Worm (Caenorhabditis elegans) whole organism, young adult: ENCODE results near the gene mip-2.
A peak's percentile ranks its signal among the peaks of the same experiment; 100 is the strongest.

Experiments used
- B0035.1 ChIP-seq: sonication (generic microtip); optimal IDR thresholded peaks from 2 replicates; lab custom pipeline; 2016; ENCODE audit warnings: missing genetic modification characterization, mild to moderate bottlenecking, missing compliant biosample characterization, missing genotype, missing genetic modification reagents
- B0336.3 ChIP-seq: fragments of 200-800 bp; sonication (Bioruptor generic); IDR thresholded peaks from 2 replicates; pipeline ENCODE4 v1.3.6; 2022; ENCODE audit warnings: missing genetic modification characterization, missing compliant biosample characterization
- C06A6.2 ChIP-seq: fragments of 200-800 bp; sonication (Bioruptor generic); conservative IDR thresholded peaks from 2 replicates; pipeline ENCODE4 v1.3.6; 2022; ENCODE audit warnings: missing genetic modification characterization, missing compliant biosample characterization
- F10E7.11 ChIP-seq: sonication (generic microtip); optimal IDR thresholded peaks from 2 replicates; lab custom pipeline; 2017; ENCODE audit warnings: mild to moderate bottlenecking, missing genetic modification characterization, moderate library complexity, missing compliant biosample characterization
- F22D6.2 ChIP-seq: sonication (generic microtip); optimal IDR thresholded peaks from 2 replicates; lab custom pipeline; 2016; ENCODE audit warnings: mild to moderate bottlenecking, missing genetic modification characterization, missing compliant biosample characterization
- F39B2.1 ChIP-seq: fragments of 200-800 bp; sonication (Bioruptor generic); IDR thresholded peaks from 2 replicates; pipeline ENCODE4 v1.3.6; 2022; ENCODE audit warnings: missing genetic modification reagents, missing genetic modification characterization, missing compliant biosample characterization
- F55B11.4 ChIP-seq: sonication (generic microtip); optimal IDR thresholded peaks from 2 replicates; lab custom pipeline; 2016; ENCODE audit warnings: missing compliant biosample characterization, missing genetic modification characterization, borderline replicate concordance; ENCODE audit not compliant: insufficient read depth
- K12H6.12 ChIP-seq: fragments of 200-800 bp; sonication (Bioruptor generic); optimal IDR thresholded peaks from 2 replicates; lab custom pipeline; 2018; ENCODE audit warnings: mild to moderate bottlenecking, missing genetic modification characterization, missing compliant biosample characterization
- Y53F4B.3 ChIP-seq: fragments of 200-800 bp; sonication (Bioruptor generic); IDR thresholded peaks from 2 replicates; pipeline ENCODE4 v1.3.6; 2022; ENCODE audit warnings: missing genetic modification reagents, missing genetic modification characterization, missing compliant biosample characterization
- Y56A3A.18 ChIP-seq: fragments of 200-800 bp; sonication (Bioruptor generic); IDR thresholded peaks from 2 replicates; pipeline ENCODE4 v1.3.6; 2022; ENCODE audit warnings: missing genetic modification reagents, missing genetic modification characterization, missing compliant biosample characterization
- Y95B8A.8 ChIP-seq: fragments of 200-800 bp; sonication (Bioruptor generic); IDR thresholded peaks from 2 replicates; pipeline ENCODE4 v1.3.6; 2022; ENCODE audit warnings: missing genetic modification reagents, missing genetic modification characterization, missing compliant biosample characterization
- ZK185.1 ChIP-seq: sonication (generic microtip); optimal IDR thresholded peaks from 2 replicates; lab custom pipeline; 2016; ENCODE audit warnings: mild to moderate bottlenecking, missing genetic modification characterization, missing compliant biosample characterization; ENCODE audit not compliant: poor library complexity, severe bottlenecking
- aptf-3 ChIP-seq: fragments of 200-800 bp; sonication (Bioruptor generic); IDR thresholded peaks from 2 replicates; pipeline ENCODE4 v1.3.6; 2022; ENCODE audit warnings: missing genetic modification characterization, missing compliant biosample characterization
- attf-5 ChIP-seq: fragments of 200-800 bp; sonication (Bioruptor generic); optimal IDR thresholded peaks from 2 replicates; lab custom pipeline; 2018; ENCODE audit warnings: mild to moderate bottlenecking, missing genetic modification characterization, missing compliant biosample characterization
- bed-1 ChIP-seq: fragments of 200-800 bp; sonication (Bioruptor generic); IDR thresholded peaks from 2 replicates; pipeline ENCODE4 v1.3.6; 2022; ENCODE audit warnings: missing genetic modification reagents, missing genetic modification characterization, missing compliant biosample characterization
- ccch-3 ChIP-seq: fragments of 200-800 bp; sonication (Bioruptor generic); optimal IDR thresholded peaks from 2 replicates; lab custom pipeline; 2018; ENCODE audit warnings: mild to moderate bottlenecking, missing genetic modification characterization, missing compliant biosample characterization
- ceh-40 ChIP-seq: fragments of 200-800 bp; sonication (Bioruptor generic); IDR thresholded peaks from 2 replicates; pipeline ENCODE4 v1.3.6; 2022; ENCODE audit warnings: missing genetic modification characterization, missing compliant biosample characterization
- ceh-58 ChIP-seq: fragments of 200-800 bp; sonication (Bioruptor generic); IDR thresholded peaks from 2 replicates; pipeline ENCODE4 v1.3.6; 2022; ENCODE audit warnings: missing genetic modification characterization, missing compliant biosample characterization
- ceh-91 ChIP-seq: fragments of 200-800 bp; sonication (Bioruptor generic); IDR thresholded peaks from 2 replicates; pipeline ENCODE4 v1.3.6; 2022; ENCODE audit warnings: missing genetic modification reagents, missing genetic modification characterization, missing compliant biosample characterization
- die-1 ChIP-seq: sonication (generic microtip); optimal IDR thresholded peaks from 2 replicates; lab custom pipeline; 2016; ENCODE audit warnings: missing genotype, mild to moderate bottlenecking, missing genetic modification characterization, missing compliant biosample characterization
- dpff-1 ChIP-seq: sonication (generic microtip); optimal IDR thresholded peaks from 2 replicates; lab custom pipeline; 2017; ENCODE audit warnings: mild to moderate bottlenecking, missing genetic modification characterization, missing compliant biosample characterization
- him-1 ChIP-seq: sonication (generic microtip); optimal IDR thresholded peaks from 2 replicates; lab custom pipeline; 2016; ENCODE audit warnings: missing genotype, missing genetic modification reagents, missing genetic modification characterization, missing compliant biosample characterization
- hlh-12 ChIP-seq: sonication (generic microtip); optimal IDR thresholded peaks from 2 replicates; lab custom pipeline; 2016; ENCODE audit warnings: missing genetic modification characterization, missing compliant biosample characterization
- hlh-26 ChIP-seq: fragments of 200-800 bp; sonication (Bioruptor generic); conservative IDR thresholded peaks from 2 replicates; pipeline ENCODE4 v1.3.6; 2022; ENCODE audit warnings: missing genetic modification reagents, missing genetic modification characterization, missing compliant biosample characterization
- hrde-1 ChIP-seq: sonication (generic microtip); optimal IDR thresholded peaks from 2 replicates; lab custom pipeline; 2016; ENCODE audit warnings: missing genetic modification characterization, mild to moderate bottlenecking, missing compliant biosample characterization, moderate library complexity, missing genotype, missing genetic modification reagents, borderline replicate concordance
- hsf-1 ChIP-seq: fragments of 200-800 bp; sonication (Bioruptor generic); IDR thresholded peaks from 2 replicates; pipeline ENCODE4 v1.3.6; 2022; ENCODE audit warnings: missing genetic modification reagents, missing genetic modification characterization, missing compliant biosample characterization
- let-526 ChIP-seq: fragments of 200-800 bp; sonication (Bioruptor generic); IDR thresholded peaks from 2 replicates; pipeline ENCODE4 v1.3.6; 2022; ENCODE audit warnings: missing genetic modification reagents, missing genetic modification characterization, missing compliant biosample characterization
- lin-26 ChIP-seq: fragments of 200-800 bp; sonication (Bioruptor generic); IDR thresholded peaks from 2 replicates; pipeline ENCODE4 v1.3.6; 2022; ENCODE audit warnings: missing genetic modification reagents, missing genetic modification characterization, missing compliant biosample characterization
- lin-35 ChIP-seq, 3 experiments: fragments of 150-350 bp in 2 of 3; sonication (generic microtip) in 1 of 3; optimal IDR thresholded peaks; 2 replicates each; lab custom pipeline; 2014 to 2018; ENCODE audit warnings: missing biosample characterization in 3 of 3, missing genetic modification characterization in 3 of 3, missing genetic modification reagents in 3 of 3
- lin-40 ChIP-seq: sonication (generic microtip); optimal IDR thresholded peaks from 2 replicates; lab custom pipeline; 2016; ENCODE audit warnings: missing genetic modification characterization, mild to moderate bottlenecking, missing compliant biosample characterization, missing genotype, missing genetic modification reagents
- lir-1 ChIP-seq: fragments of 200-800 bp; sonication (Bioruptor generic); conservative IDR thresholded peaks from 2 replicates; pipeline ENCODE4 v1.3.6; 2022; ENCODE audit warnings: missing genetic modification reagents, missing genetic modification characterization, missing compliant biosample characterization
- madf-10 ChIP-seq: sonication (generic microtip); optimal IDR thresholded peaks from 2 replicates; lab custom pipeline; 2016; ENCODE audit warnings: mild to moderate bottlenecking, missing genetic modification characterization, missing compliant biosample characterization
- madf-6 ChIP-seq: fragments of 200-800 bp; sonication (Bioruptor generic); IDR thresholded peaks from 2 replicates; pipeline ENCODE4 v1.3.6; 2022; ENCODE audit warnings: missing genetic modification reagents, missing genetic modification characterization, missing compliant biosample characterization
- mes-4 ChIP-seq: sonication (generic microtip); optimal IDR thresholded peaks from 2 replicates; lab custom pipeline; 2016; ENCODE audit warnings: missing genotype, missing genetic modification characterization, missing compliant biosample characterization
- mxl-1 ChIP-seq: sonication (generic microtip); optimal IDR thresholded peaks from 2 replicates; lab custom pipeline; 2016; ENCODE audit warnings: missing genetic modification characterization, missing compliant biosample characterization
- nfya-1 ChIP-seq: sonication (generic microtip); optimal IDR thresholded peaks from 2 replicates; lab custom pipeline; 2017; ENCODE audit warnings: antibody characterized with exemption, missing compliant biosample characterization, missing genetic modification characterization, borderline replicate concordance; ENCODE audit not compliant: insufficient read depth
- nhr-120 ChIP-seq: fragments of 200-800 bp; sonication (Bioruptor generic); IDR thresholded peaks from 2 replicates; pipeline ENCODE4 v1.3.6; 2022; ENCODE audit warnings: missing genetic modification characterization, missing compliant biosample characterization
- nhr-80 ChIP-seq: sonication (generic microtip); optimal IDR thresholded peaks from 2 replicates; lab custom pipeline; 2016; ENCODE audit warnings: missing genetic modification characterization, missing compliant biosample characterization
- nhr-90 ChIP-seq: sonication (generic microtip); optimal IDR thresholded peaks from 2 replicates; lab custom pipeline; 2016; ENCODE audit warnings: missing genotype, mild to moderate bottlenecking, missing genetic modification characterization, missing compliant biosample characterization
- sdz-38 ChIP-seq: sonication (generic microtip); optimal IDR thresholded peaks from 2 replicates; lab custom pipeline; 2016; ENCODE audit warnings: missing genotype, missing genetic modification characterization, missing compliant biosample characterization
- somi-1 ChIP-seq: fragments of 200-800 bp; sonication (Bioruptor generic); optimal IDR thresholded peaks from 2 replicates; lab custom pipeline; 2018; ENCODE audit warnings: mild to moderate bottlenecking, missing genetic modification characterization, missing compliant biosample characterization
- tbp1 ChIP-seq: fragments of 200-800 bp; sonication (Bioruptor generic); optimal IDR thresholded peaks from 2 replicates; lab custom pipeline; 2018; ENCODE audit warnings: mild to moderate bottlenecking, missing genetic modification characterization, missing compliant biosample characterization
- tbx-9 ChIP-seq: sonication (generic microtip); optimal IDR thresholded peaks from 2 replicates; lab custom pipeline; 2016; ENCODE audit warnings: borderline replicate concordance, missing genetic modification characterization, inconsistent platforms, missing compliant biosample characterization
- tlf-1 ChIP-seq: fragments of 200-800 bp; sonication (Bioruptor generic); optimal IDR thresholded peaks from 2 replicates; lab custom pipeline; 2018; ENCODE audit warnings: mild to moderate bottlenecking, missing genetic modification characterization, missing compliant biosample characterization
- xnd-1 ChIP-seq: sonication (generic microtip); optimal IDR thresholded peaks from 2 replicates; lab custom pipeline; 2016; ENCODE audit warnings: missing genotype, missing genetic modification reagents, missing genetic modification characterization, missing compliant biosample characterization
- zim-3 ChIP-seq: sonication (generic microtip); optimal IDR thresholded peaks from 2 replicates; lab custom pipeline; 2017; ENCODE audit warnings: mild to moderate bottlenecking, missing genetic modification characterization, moderate library complexity, missing compliant biosample characterization
- ztf-18 ChIP-seq: sonication (generic microtip); optimal IDR thresholded peaks from 2 replicates; lab custom pipeline; 2016; ENCODE audit warnings: missing genotype, mild to moderate bottlenecking, missing genetic modification characterization, missing compliant biosample characterization
- ztf-28 ChIP-seq: fragments of 200-800 bp; sonication (Bioruptor generic); IDR thresholded peaks from 2 replicates; pipeline ENCODE4 v1.3.6; 2022; ENCODE audit warnings: missing genetic modification reagents, missing genetic modification characterization, missing compliant biosample characterization

Gene mip-2

ce11 chrV:13649730-13650349 lies 21.9 kb downstream of the mip-2 start, which contains the start of gene H37A05.4 (continued):
- TF ChIP-seq ceh-40 (GFP tag; lab: Robert Waterston, UW): no peak; the same call in 1 of the 2 replicates
- no peak for TF ChIP-seq bed-1 (GFP tag; lab: Robert Waterston, UW)
- peak; percentile 34; the same call in 1 of the 2 replicates for TF ChIP-seq hsf-1 (GFP tag; lab: Robert Waterston, UW)
- TF ChIP-seq zim-3 (tag; lab: Kevin White, UChicago): peak; percentile 84
- peak; percentile 58 for TF ChIP-seq him-1
- TF ChIP-seq aptf-3 (GFP tag; lab: Robert Waterston, UW): peak; percentile 94; the same call in 1 of the 2 replicates
- no peak; the same call in none of the 2 replicates for TF ChIP-seq Y56A3A.18 (GFP tag; lab: Robert Waterston, UW)
- TF ChIP-seq B0336.3 (GFP tag; lab: Robert Waterston, UW): peak; percentile 92
- no peak for TF ChIP-seq F39B2.1 (GFP tag; lab: Robert Waterston, UW)
- TF ChIP-seq nfya-1 (tag; lab: Kevin White, UChicago): no peak
- TF ChIP-seq ZK185.1 (tag; lab: Kevin White, UChicago): no peak
- TF ChIP-seq ztf-18 (tag; lab: Kevin White, UChicago): peak; percentile 13
- peak; percentile 5 for TF ChIP-seq F22D6.2 (tag; lab: Kevin White, UChicago)
- peak; percentile 39 for TF ChIP-seq tbp1 (GFP tag; lab: Kevin White, UChicago)
- no peak for TF ChIP-seq nhr-120 (GFP tag; lab: Robert Waterston, UW)
- peak; percentile 31 for TF ChIP-seq attf-5 (GFP tag; lab: Kevin White, UChicago)
- peak; percentile 5 for TF ChIP-seq hrde-1 (tag; lab: Kevin White, UChicago)
- no peak for TF ChIP-seq sdz-38 (tag; lab: Kevin White, UChicago)
- TF ChIP-seq lin-40 (tag; lab: Kevin White, UChicago): peak; percentile 65
- peak; percentile 66 for TF ChIP-seq B0035.1 (tag; lab: Kevin White, UChicago)
- TF ChIP-seq ceh-91 (GFP tag; lab: Robert Waterston, UW): no peak
- TF ChIP-seq nhr-90 (tag; lab: Kevin White, UChicago): peak; percentile 51
- TF ChIP-seq ztf-28: no peak
- peak; percentile 41 for TF ChIP-seq K12H6.12
- no peak for TF ChIP-seq lir-1 (GFP tag; lab: Robert Waterston, UW)
- TF ChIP-seq madf-10 (tag; lab: Kevin White, UChicago): peak; percentile 20
- peak; percentile 57 for TF ChIP-seq F10E7.11
- TF ChIP-seq let-526 (GFP tag; lab: Robert Waterston, UW): 0 out of 2 replicates have a peak, but pooled peaks have one; percentile 13
- no peak for TF ChIP-seq ceh-58 (GFP tag; lab: Robert Waterston, UW)
- no peak for TF ChIP-seq hlh-26 (GFP tag; lab: Robert Waterston, UW)
- peak; percentile 90 for TF ChIP-seq dpff-1
- no peak for TF ChIP-seq tbx-9
- TF ChIP-seq madf-6: peak; percentile 50; the same call in 1 of the 2 replicates
- no peak for TF ChIP-seq Y53F4B.3 (GFP tag; lab: Robert Waterston, UW)
- TF ChIP-seq mes-4: no peak
- TF ChIP-seq Y95B8A.8: peak; percentile 62
- no peak for TF ChIP-seq F55B11.4 (tag; lab: Kevin White, UChicago)
- TF ChIP-seq lin-26 (GFP tag; lab: Robert Waterston, UW): peak; percentile 54
- peak; percentile 57 for TF ChIP-seq C06A6.2
- TF ChIP-seq nhr-80: peak; percentile 63
- TF ChIP-seq lin-35 (GFP tag; optimal IDR thresholded peaks at IDR 0.05; lab: Kevin White, UChicago): peak in 1 of 3 experiments; percentile 17
- no peak for TF ChIP-seq mxl-1 (tag; lab: Kevin White, UChicago)
- no peak for TF ChIP-seq ccch-3 (GFP tag; lab: Kevin White, UChicago)
- TF ChIP-seq tlf-1 (GFP tag; lab: Kevin White, UChicago): peak; percentile 74
- no peak for TF ChIP-seq somi-1 (GFP tag; lab: Kevin White, UChicago)
- TF ChIP-seq hlh-12: no peak
- TF ChIP-seq die-1 (tag; lab: Kevin White, UChicago): peak; percentile 30
- TF ChIP-seq xnd-1 (tag; lab: Kevin White, UChicago): no peak
